Fruit fly (Drosophila melanogaster): ENCODE results near the gene Pitslre.

Gene Pitslre

dm6 chr3L:20809088-20809999 is 38.0 kb downstream of the Pitslre start, which contains the start of the genes CG3634 and HIPP1 (continued):
- TF ChIP-seq Nf-YC (tag; optimal IDR thresholded peaks at IDR 0.05): peak; percentile 76
- peak; percentile 35 for TF ChIP-seq Dp (GFP tag; optimal IDR thresholded peaks at IDR 0.05)
- no peak for TF ChIP-seq schlank (tag; optimal IDR thresholded peaks at IDR 0.05)
- TF ChIP-seq CG12942 (GFP tag; optimal IDR thresholded peaks at IDR 0.05): no peak
- no peak for TF ChIP-seq salm (tag; optimal IDR thresholded peaks at IDR 0.05)
- no peak for TF ChIP-seq slbo (GFP tag; IDR thresholded peaks at IDR 0.05)
- TF ChIP-seq CG8944 (GFP tag; optimal IDR thresholded peaks at IDR 0.05): no peak
- 0 out of 2 replicates have a peak, but pooled peaks have one; percentile 29 for TF ChIP-seq nerfin-2 (GFP tag; IDR thresholded peaks at IDR 0.05; ENCODE audit: partially characterized antibody)

- TF ChIP-seq Xbp1 (GFP tag; optimal IDR thresholded peaks at IDR 0.05): peak; percentile 12
- peak; percentile 31 for TF ChIP-seq Sin3A (optimal IDR thresholded peaks at IDR 0.05)
- no peak for TF ChIP-seq stc (GFP tag; IDR thresholded peaks at IDR 0.05)
- TF ChIP-seq sob (GFP tag; IDR thresholded peaks at IDR 0.05): no peak
- peak; percentile 93 for TF ChIP-seq Sry-δ (GFP tag; optimal IDR thresholded peaks at IDR 0.05)
- TF ChIP-seq CG18011 (GFP tag; optimal IDR thresholded peaks at IDR 0.05): peak; percentile 1
- TF ChIP-seq CG30431 (GFP tag; optimal IDR thresholded peaks at IDR 0.05): no peak
- peak; percentile 53 for TF ChIP-seq trem (tag; optimal IDR thresholded peaks at IDR 0.05)
- TF ChIP-seq CG15514 (GFP tag; optimal IDR thresholded peaks at IDR 0.05): peak; percentile 50
- TF ChIP-seq CG11696 (GFP tag; IDR thresholded peaks at IDR 0.05): no peak
- TF ChIP-seq Fer1 (GFP tag; optimal IDR thresholded peaks at IDR 0.05): peak; percentile 21
- TF ChIP-seq Stat92E (GFP tag; optimal IDR thresholded peaks at IDR 0.05): peak in 1 of 3 experiments; percentile 24
- no peak for TF ChIP-seq sens-2 (GFP tag; IDR thresholded peaks at IDR 0.05)
- TF ChIP-seq CG2120 (GFP tag; optimal IDR thresholded peaks at IDR 0.05): peak; percentile 23
- TF ChIP-seq stwl (tag; optimal IDR thresholded peaks at IDR 0.05): peak; percentile 84
- no peak for TF ChIP-seq CG4404 (GFP tag; IDR thresholded peaks at IDR 0.05)
- TF ChIP-seq scrt (GFP tag; optimal IDR thresholded peaks at IDR 0.05): no peak
- no peak for TF ChIP-seq Opbp (GFP tag; IDR thresholded peaks at IDR 0.05; ENCODE audit: partially characterized antibody)
- TF ChIP-seq Ada2b (GFP tag; IDR thresholded peaks at IDR 0.05): no peak
- TF ChIP-seq D19A (tag; optimal IDR thresholded peaks at IDR 0.05): no peak
- no peak for TF ChIP-seq maf-S (GFP tag; optimal IDR thresholded peaks at IDR 0.05)
- TF ChIP-seq Dref (GFP tag; IDR thresholded peaks at IDR 0.05): no peak
- TF ChIP-seq CG4617 (GFP tag; optimal IDR thresholded peaks at IDR 0.05; ENCODE audit: borderline replicate concordance): peak; percentile 75
- TF ChIP-seq CG4707 (GFP tag; optimal IDR thresholded peaks at IDR 0.05): no peak
- TF ChIP-seq YL-1 (GFP tag; optimal IDR thresholded peaks at IDR 0.05): peak; percentile 83
- no peak for TF ChIP-seq bab2 (GFP tag; optimal IDR thresholded peaks at IDR 0.05)
- no peak for TF ChIP-seq ranshi (GFP tag; IDR thresholded peaks at IDR 0.05)
- TF ChIP-seq Pdp1 (GFP tag; optimal IDR thresholded peaks at IDR 0.05): peak in 1 of 2 experiments; percentile 77
- TF ChIP-seq jing (GFP tag; optimal IDR thresholded peaks at IDR 0.05): no peak
- no peak for TF ChIP-seq fd3F (GFP tag; optimal IDR thresholded peaks at IDR 0.05)
- TF ChIP-seq lbe (GFP tag; optimal IDR thresholded peaks at IDR 0.05): no peak
- TF ChIP-seq lilli (GFP tag; optimal IDR thresholded peaks at IDR 0.05): peak; percentile 7
- TF ChIP-seq dpn (GFP tag; optimal IDR thresholded peaks at IDR 0.05): peak in 1 of 2 experiments; percentile 2
- no peak for TF ChIP-seq CG10366 (GFP tag; IDR thresholded peaks at IDR 0.05)
- peak; percentile 97 for TF ChIP-seq onecut (GFP tag; IDR thresholded peaks at IDR 0.05)
- no peak for TF ChIP-seq Dip3 (GFP tag; optimal IDR thresholded peaks at IDR 0.05)
- peak; percentile 53 for TF ChIP-seq dm (GFP tag; optimal IDR thresholded peaks at IDR 0.05)
- peak; percentile 76 for TF ChIP-seq CG9437 (GFP tag; optimal IDR thresholded peaks at IDR 0.05)
Observed at dm6 chr3L:20815666-20816375, 44.5 kb downstream of the Pitslre start, which contains the start of the genes CG3618 and Pka-R1. Gene CG3618 (minus strand): TSS chr3L:20816075. Gene Pka-R1 (plus strand): TSS chr3L:20816118.

All from whole organism, embryonic.